Worm (Caenorhabditis elegans) whole organism, early embryonic: Measurements from ENCODE around the gene cyc-2.1.
"Not testable (repeated sequence)": the region's sequence is repeated elsewhere in the genome, so short reads cannot be mapped to it uniquely, and the experiment has no call there.

Experiments
- B0310.2 ChIP-seq: sonication (generic microtip); optimal IDR thresholded peaks from 2 replicates; lab custom pipeline; 2016; ENCODE audit warnings: mild to moderate bottlenecking, missing genetic modification characterization, missing compliant biosample characterization
- F13C5.2 ChIP-seq: sonication (generic microtip); optimal IDR thresholded peaks from 2 replicates; lab custom pipeline; 2017; ENCODE audit warnings: mild to moderate bottlenecking, missing genetic modification characterization, inconsistent platforms, missing compliant biosample characterization
- aly-1 ChIP-seq: sonication (generic microtip); optimal IDR thresholded peaks from 2 replicates; lab custom pipeline; 2016; ENCODE audit warnings: missing genetic modification characterization, missing compliant biosample characterization
- ama-1 ChIP-seq: fragments of 150-350 bp; optimal IDR thresholded peaks from 2 replicates; lab custom pipeline; 2014
- ceh-13 ChIP-seq: fragments of 200-800 bp; sonication (Bioruptor generic); optimal IDR thresholded peaks from 2 replicates; lab custom pipeline; 2018; ENCODE audit warnings: mild to moderate bottlenecking, missing genetic modification characterization, missing compliant biosample characterization
- ceh-36 ChIP-seq: sonication (generic microtip); optimal IDR thresholded peaks from 2 replicates; lab custom pipeline; 2016; ENCODE audit warnings: missing genetic modification characterization, inconsistent platforms, missing compliant biosample characterization
- ets-7 ChIP-seq: sonication (generic microtip); optimal IDR thresholded peaks from 2 replicates; lab custom pipeline; 2016; ENCODE audit warnings: missing genotype, missing genetic modification characterization, missing compliant biosample characterization
- flt-1 ChIP-seq: fragments of 200-800 bp; sonication (Bioruptor generic); IDR thresholded peaks from 2 replicates; pipeline ENCODE4 v1.3.6; 2022; ENCODE audit warnings: missing genetic modification characterization, missing compliant biosample characterization
- hmbx-1 ChIP-seq: sonication (generic microtip); optimal IDR thresholded peaks from 2 replicates; lab custom pipeline; 2016; ENCODE audit warnings: mild to moderate bottlenecking, missing genetic modification characterization, missing compliant biosample characterization
- hmg-4 ChIP-seq: fragments of 200-800 bp; sonication (Bioruptor generic); optimal IDR thresholded peaks from 2 replicates; lab custom pipeline; 2018; ENCODE audit warnings: mild to moderate bottlenecking, missing genetic modification characterization, missing compliant biosample characterization
- hnd-1 ChIP-seq: sonication (generic microtip); optimal IDR thresholded peaks from 2 replicates; lab custom pipeline; 2016; ENCODE audit warnings: missing genetic modification characterization, missing compliant biosample characterization
- pes-1 ChIP-seq: fragments of 200-800 bp; sonication (Bioruptor generic); IDR thresholded peaks from 2 replicates; pipeline ENCODE4 v1.3.6; 2022; ENCODE audit warnings: missing genetic modification reagents, missing genetic modification characterization, missing compliant biosample characterization
- scrt-1 ChIP-seq: fragments of 200-800 bp; sonication (Bioruptor generic); IDR thresholded peaks from 2 replicates; pipeline ENCODE4 v1.3.6; 2022; ENCODE audit warnings: missing genetic modification characterization, missing compliant biosample characterization
- sea-1 ChIP-seq: fragments of 200-800 bp; sonication (Bioruptor generic); conservative IDR thresholded peaks from 2 replicates; pipeline ENCODE4 v1.3.6; 2022; ENCODE audit warnings: missing genetic modification characterization, missing compliant biosample characterization
- tbx-11 ChIP-seq: fragments of 200-800 bp; sonication (Bioruptor generic); IDR thresholded peaks from 2 replicates; pipeline ENCODE4 v1.3.6; 2022; ENCODE audit warnings: missing genetic modification characterization, missing compliant biosample characterization
- tbx-37 ChIP-seq: fragments of 200-800 bp; sonication (Bioruptor generic); conservative IDR thresholded peaks from 2 replicates; pipeline ENCODE4 v1.3.6; 2022; ENCODE audit warnings: missing genetic modification reagents, missing genetic modification characterization, missing compliant biosample characterization
- tra-4 ChIP-seq: sonication (generic microtip); optimal IDR thresholded peaks from 2 replicates; lab custom pipeline; 2017; ENCODE audit warnings: missing genetic modification characterization, missing compliant biosample characterization

Gene cyc-2.1

DNA sequence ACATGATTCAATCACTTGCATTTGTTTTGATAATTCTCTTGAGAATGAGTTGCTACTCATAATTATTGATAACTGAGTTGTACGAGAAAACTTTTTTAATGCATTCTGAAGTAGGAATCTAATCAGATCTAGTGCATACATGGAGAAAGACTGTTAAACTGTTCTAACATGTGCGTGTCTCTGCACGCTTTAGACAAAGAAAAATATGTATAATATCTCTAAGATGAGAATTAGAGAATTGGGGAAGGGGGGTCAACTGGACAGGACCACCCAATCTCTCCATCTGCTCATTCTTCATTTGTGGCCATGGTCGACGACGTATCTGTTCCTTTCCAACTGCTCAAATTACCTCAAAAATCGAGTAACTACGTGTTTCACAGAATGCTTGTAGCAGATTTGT is 11.6 kb downstream of the cyc-2.1 start, which contains the start of gene fbxb-78:
fbxb-78 (plus strand) TSS at position 301 of the 400 bp plus-strand sequence.
- TF ChIP-seq pes-1 (no peak), tra-4 (no peak), tbx-37 (GFP tag; lab: Robert Waterston, UW) (no peak), flt-1 (GFP tag; lab: Robert Waterston, UW) (no peak), tbx-11 (GFP tag; lab: Robert Waterston, UW) (no peak), hnd-1 (tag; lab: Kevin White, UChicago) (no peak), ceh-13 (no peak), aly-1 (tag; lab: Kevin White, UChicago) (no peak), ama-1 (lab: Kevin White, UChicago) (no peak), B0310.2 (no peak), sea-1 (GFP tag; lab: Robert Waterston, UW) (no peak), hmg-4 (GFP tag; lab: Kevin White, UChicago) (no peak), F13C5.2 (tag; lab: Kevin White, UChicago) (no peak), ets-7 (no peak), hmbx-1 (tag; lab: Kevin White, UChicago) (no peak), scrt-1 (GFP tag; lab: Robert Waterston, UW) (no peak)

DNA sequence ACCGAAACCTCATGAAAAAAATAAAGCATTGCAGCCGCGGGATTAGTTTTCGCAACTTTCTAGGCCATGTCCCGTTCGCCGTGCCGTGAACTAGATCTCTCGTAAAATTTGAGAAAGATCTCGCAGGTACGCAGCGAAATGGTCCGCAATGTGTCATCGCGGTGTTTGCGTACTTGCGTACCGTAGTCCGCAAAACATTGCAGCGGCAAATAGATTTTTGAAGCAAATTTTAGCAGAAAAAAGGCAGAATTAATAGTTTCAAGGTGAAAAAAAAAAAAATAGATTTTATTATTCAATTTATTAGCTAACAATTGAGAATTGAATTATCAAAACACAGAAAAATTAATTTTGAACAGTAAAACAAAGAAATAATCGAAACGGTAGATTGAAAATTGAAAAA is 20.9 kb downstream of the cyc-2.1 start:
- TF ChIP-seq tbx-11 (GFP tag; lab: Robert Waterston, UW): 0 out of 2 replicates have a peak, but pooled peaks have one; percentile 50
- peak; percentile 3 for TF ChIP-seq F13C5.2 (tag; lab: Kevin White, UChicago)
- TF ChIP-seq tbx-37 (GFP tag; lab: Robert Waterston, UW): peak; percentile 56; the same call in 1 of the 2 replicates
- peak; percentile 51; the same call in 1 of the 2 replicates for TF ChIP-seq scrt-1 (GFP tag; lab: Robert Waterston, UW)
- TF ChIP-seq sea-1 (GFP tag; lab: Robert Waterston, UW): peak; percentile 67; the same call in 1 of the 2 replicates
- peak; percentile 73 for TF ChIP-seq pes-1

ce11 chrIV:4725478-4725920 is 23.3 kb downstream of the cyc-2.1 start:
- peak; percentile 72 for TF ChIP-seq pes-1
- TF ChIP-seq sea-1 (GFP tag; lab: Robert Waterston, UW): 0 out of 2 replicates have a peak, but pooled peaks have one; percentile 50
- TF ChIP-seq scrt-1 (GFP tag; lab: Robert Waterston, UW): peak; percentile 74
- TF ChIP-seq flt-1 (GFP tag; lab: Robert Waterston, UW): 0 out of 2 replicates have a peak, but pooled peaks have one; percentile 38
- peak; percentile 67; the same call in 1 of the 2 replicates for TF ChIP-seq tbx-37 (GFP tag; lab: Robert Waterston, UW)

DNA sequence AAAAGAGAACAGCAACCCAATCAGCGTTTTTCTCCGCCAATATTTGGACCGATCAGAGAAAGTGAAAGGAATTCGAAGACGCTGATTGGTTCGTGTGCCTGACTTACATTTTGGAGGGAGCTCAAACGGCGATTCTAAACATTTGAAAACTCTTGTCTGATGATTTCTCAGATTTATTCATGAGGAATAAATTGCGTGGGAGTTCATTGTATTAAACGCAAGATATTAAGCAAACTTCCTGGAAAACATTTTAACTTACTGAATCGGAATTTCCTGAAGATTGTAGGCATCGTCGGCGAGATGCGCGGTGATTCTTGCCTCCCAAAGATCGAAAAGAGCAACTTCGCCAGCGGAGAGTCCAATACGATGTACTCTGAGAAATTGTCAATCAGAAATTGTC is 24.2 kb downstream of the cyc-2.1 start, which contains the start of gene K08F11.1:
K08F11.1 (plus strand) TSS at position 301 of the 400 bp plus-strand sequence.
- TF ChIP-seq aly-1 (tag; lab: Kevin White, UChicago) (no peak), ceh-13 (no peak), tbx-11 (GFP tag; lab: Robert Waterston, UW) (no peak), tra-4 (no peak), sea-1 (GFP tag; lab: Robert Waterston, UW) (no peak), flt-1 (GFP tag; lab: Robert Waterston, UW) (no peak), scrt-1 (GFP tag; lab: Robert Waterston, UW) (no peak), hmbx-1 (tag; lab: Kevin White, UChicago) (no peak), F13C5.2 (tag; lab: Kevin White, UChicago) (no peak), hnd-1 (tag; lab: Kevin White, UChicago) (no peak), ets-7 (no peak), B0310.2 (no peak), pes-1 (no peak), tbx-37 (GFP tag; lab: Robert Waterston, UW) (no peak), ceh-36 (tag; lab: Kevin White, UChicago) (no peak), ama-1 (lab: Kevin White, UChicago) (no peak)

DNA sequence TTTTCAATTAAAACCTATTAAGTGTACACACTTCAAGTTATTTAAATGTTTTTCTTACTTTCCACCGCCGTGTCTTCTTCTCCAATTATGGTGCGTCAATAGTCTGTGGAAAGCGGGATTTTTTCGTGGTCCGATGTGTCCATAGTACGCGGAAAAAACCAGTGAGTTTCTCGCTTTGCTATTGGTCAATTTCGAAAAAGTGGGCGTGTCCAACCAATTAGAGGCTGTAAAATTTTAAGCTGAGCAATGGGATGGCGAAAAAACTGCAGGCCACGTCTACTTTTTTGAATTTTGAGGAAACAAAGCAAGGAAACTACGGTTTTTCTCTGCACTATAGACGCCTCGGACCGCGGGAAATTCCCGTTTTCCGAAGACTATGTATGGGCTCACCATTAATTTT is 25.1 kb downstream of the cyc-2.1 start:
- TF ChIP-seq ceh-36 (tag; lab: Kevin White, UChicago): no peak
- TF ChIP-seq tbx-37 (GFP tag; lab: Robert Waterston, UW): no peak
- no peak for TF ChIP-seq aly-1 (tag; lab: Kevin White, UChicago)
- no peak for TF ChIP-seq ets-7
- no peak for TF ChIP-seq flt-1 (GFP tag; lab: Robert Waterston, UW)
- TF ChIP-seq sea-1 (GFP tag; lab: Robert Waterston, UW): no peak
- TF ChIP-seq tbx-11 (GFP tag; lab: Robert Waterston, UW): no peak
- no peak for TF ChIP-seq hmbx-1 (tag; lab: Kevin White, UChicago)
- no peak for TF ChIP-seq hnd-1 (tag; lab: Kevin White, UChicago)
- TF ChIP-seq scrt-1 (GFP tag; lab: Robert Waterston, UW): no peak
- no peak for TF ChIP-seq B0310.2
- TF ChIP-seq ama-1 (lab: Kevin White, UChicago): no peak
- no peak for TF ChIP-seq ceh-13
- no peak for TF ChIP-seq tra-4
- TF ChIP-seq F13C5.2 (tag; lab: Kevin White, UChicago): no peak
- TF ChIP-seq hmg-4 (GFP tag; lab: Kevin White, UChicago): no peak
- no peak for TF ChIP-seq pes-1

ce11 chrIV:4720522-4720921 is 28.3 kb downstream of the cyc-2.1 start:
- peak; percentile 22; the same call in 1 of the 2 replicates for TF ChIP-seq pes-1

ce11 chrIV:4715785-4716184 is 33.0 kb downstream of the cyc-2.1 start, which contains the start of gene miro-1:
miro-1 (minus strand) TSS chrIV:4715807.
- TF ChIP-seq ceh-36 (tag; lab: Kevin White, UChicago); flt-1 (GFP tag; lab: Robert Waterston, UW); hmg-4 (GFP tag; lab: Kevin White, UChicago): not testable (repeated sequence)

- TF ChIP-seq tbx-37 (GFP tag; lab: Robert Waterston, UW) (peak; percentile 68), tra-4 (no peak), pes-1 (peak; percentile 61; the same call in 1 of the 2 replicates), scrt-1 (GFP tag; lab: Robert Waterston, UW) (no peak), flt-1 (GFP tag; lab: Robert Waterston, UW) (no peak), F13C5.2 (tag; lab: Kevin White, UChicago) (no peak), ama-1 (lab: Kevin White, UChicago) (peak; percentile 65), B0310.2 (no peak), ets-7 (no peak), ceh-36 (tag; lab: Kevin White, UChicago) (peak; percentile 23), hmbx-1 (tag; lab: Kevin White, UChicago) (no peak), aly-1 (tag; lab: Kevin White, UChicago) (no peak), tbx-11 (GFP tag; lab: Robert Waterston, UW) (no peak), hnd-1 (tag; lab: Kevin White, UChicago) (no peak)
Observed at ce11 chrIV:4712376-4712775, 36.4 kb downstream of the cyc-2.1 start, which contains the start of gene yars-2. yars-2 (minus strand) TSS chrIV:4712624.
